Worm (Caenorhabditis elegans): ENCODE data around the gene Y48E1B.3.

The Y48E1B.3 gene

ce11 chrII:13547545-13547944 lies 20.2 kb downstream of the Y48E1B.3 start, which contains the start of gene ddl-2:
Gene ddl-2 (minus strand): TSS chrII:13547645.
- no peak for TF ChIP-seq unc-62 (GFP tag; optimal IDR thresholded peaks at IDR 0.05)

ce11 chrII:13542991-13543390 lies 24.8 kb downstream of the Y48E1B.3 start:
- TF ChIP-seq unc-62 (GFP tag; optimal IDR thresholded peaks at IDR 0.05), result no peak

ce11 chrII:13540956-13541355 lies 26.8 kb downstream of the Y48E1B.3 start, which contains the start of the genes noa-1 and Y48E1B.17:
Gene noa-1 (minus strand): TSS chrII:13541056.
Gene Y48E1B.17 (minus strand): TSS chrII:13541084.
- no peak for TF ChIP-seq unc-62 (GFP tag; optimal IDR thresholded peaks at IDR 0.05)

ce11 chrII:13531118-13531517 lies 36.7 kb downstream of the Y48E1B.3 start, which contains the start of gene snx-14:
Gene snx-14 (minus strand): TSS chrII:13531218.
- TF ChIP-seq unc-62 (GFP tag; optimal IDR thresholded peaks at IDR 0.05), result no peak

- no peak for TF ChIP-seq unc-62 (GFP tag; optimal IDR thresholded peaks at IDR 0.05)
Measured at ce11 chrII:13530657-13531056, 37.1 kb downstream of the Y48E1B.3 start.

ce11 chrII:13529131-13529530 lies 38.6 kb downstream of the Y48E1B.3 start:
- no peak for TF ChIP-seq unc-62 (GFP tag; optimal IDR thresholded peaks at IDR 0.05)

- TF ChIP-seq unc-62 (GFP tag; optimal IDR thresholded peaks at IDR 0.05), result no peak
Measured at ce11 chrII:13521977-13522404, 45.8 kb downstream of the Y48E1B.3 start.

- TF ChIP-seq unc-62 (GFP tag; optimal IDR thresholded peaks at IDR 0.05), result no peak
Measured at ce11 chrII:13521179-13521616, 46.6 kb downstream of the Y48E1B.3 start.

- no peak for TF ChIP-seq unc-62 (GFP tag; optimal IDR thresholded peaks at IDR 0.05)
Measured at ce11 chrII:13517600-13517999, 50.2 kb downstream of the Y48E1B.3 start, which contains the start of gene sre-45. Gene sre-45 (plus strand): TSS chrII:13517900.

- no peak for TF ChIP-seq unc-62 (GFP tag; optimal IDR thresholded peaks at IDR 0.05)
Measured at ce11 chrII:13515813-13516212, 52.0 kb downstream of the Y48E1B.3 start.

- no peak for TF ChIP-seq unc-62 (GFP tag; optimal IDR thresholded peaks at IDR 0.05)
Measured at ce11 chrII:13508607-13509006, 59.2 kb downstream of the Y48E1B.3 start.

ce11 chrII:13507535-13507934 lies 60.2 kb downstream of the Y48E1B.3 start, which contains the start of gene nep-17:
Gene nep-17 (plus strand): TSS chrII:13507819.
- no peak for TF ChIP-seq unc-62 (GFP tag; optimal IDR thresholded peaks at IDR 0.05)

ce11 chrII:13505977-13506568 lies 61.7 kb downstream of the Y48E1B.3 start:
- no peak for TF ChIP-seq unc-62 (GFP tag; optimal IDR thresholded peaks at IDR 0.05)

- TF ChIP-seq unc-62 (GFP tag; optimal IDR thresholded peaks at IDR 0.05), result no peak
Measured at ce11 chrII:13505386-13505785, 62.4 kb downstream of the Y48E1B.3 start.

- no peak for TF ChIP-seq unc-62 (GFP tag; optimal IDR thresholded peaks at IDR 0.05)
Measured at ce11 chrII:13503653-13504052, 64.1 kb downstream of the Y48E1B.3 start, which contains the start of gene F54F11.1. Gene F54F11.1 (plus strand): TSS chrII:13503953.

ce11 chrII:13501575-13501974 lies 66.2 kb downstream of the Y48E1B.3 start, which contains the start of gene F45H10.5:
Gene F45H10.5 (plus strand): TSS chrII:13501875.
- no peak for TF ChIP-seq unc-62 (GFP tag; optimal IDR thresholded peaks at IDR 0.05)

ce11 chrII:13500582-13500981 lies 67.2 kb downstream of the Y48E1B.3 start:
- no peak for TF ChIP-seq unc-62 (GFP tag; optimal IDR thresholded peaks at IDR 0.05)

Measured in whole organism, dauer.